Worm (Caenorhabditis elegans) whole organism, L4 larva: ENCODE results near the gene scl-12.

ENCODE experiments used
- nhr-76 ChIP-seq: fragments of 150-350 bp; optimal IDR thresholded peaks from 2 replicates; lab custom pipeline; 2014; ENCODE audit warnings: missing biosample characterization, missing genetic modification characterization
- skn-1 ChIP-seq: fragments of 150-350 bp; optimal IDR thresholded peaks from 2 replicates; lab custom pipeline; 2014; ENCODE audit warnings: missing biosample characterization, missing genetic modification characterization
- tra-1 ChIP-seq: fragments of 200-800 bp; sonication (Bioruptor generic); IDR thresholded peaks from 2 replicates; pipeline ENCODE4 v1.3.6; 2022; ENCODE audit warnings: missing genetic modification reagents, missing genetic modification characterization, missing compliant biosample characterization

DNA sequence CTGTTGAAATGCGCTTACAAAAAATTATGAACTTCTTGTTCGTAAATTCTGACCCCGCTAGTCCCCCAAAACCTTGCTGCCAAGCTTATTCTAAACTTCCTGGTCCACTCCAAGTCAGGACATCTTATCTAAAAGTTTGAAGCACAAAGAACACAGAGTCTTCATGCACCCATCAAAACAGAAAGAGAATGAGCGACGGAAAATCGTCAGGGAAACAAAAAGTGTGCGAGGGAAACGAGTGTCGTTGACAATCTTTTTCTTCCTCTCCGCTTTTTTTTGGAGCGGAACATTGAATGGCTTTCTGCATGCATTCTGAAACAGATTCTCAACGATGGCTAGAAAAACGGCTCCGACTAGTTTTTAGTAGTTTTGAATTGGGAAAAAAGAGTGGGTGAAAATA, 12.8 kb downstream of the scl-12 start:
- TF ChIP-seq skn-1 = no peak
- TF ChIP-seq nhr-76 = no peak
- TF ChIP-seq tra-1 (GFP tag; lab: Robert Waterston, UW) = no peak
